Worm (Caenorhabditis elegans) whole organism, early embryonic: ENCODE results near the gene pqn-37.

Experiments used
- ama-1 ChIP-seq: fragments of 150-350 bp; optimal IDR thresholded peaks from 2 replicates; lab custom pipeline; 2014
- flt-1 ChIP-seq: fragments of 200-800 bp; sonication (Bioruptor generic); IDR thresholded peaks from 2 replicates; pipeline ENCODE4 v1.3.6; 2022; ENCODE audit warnings: missing genetic modification characterization, missing compliant biosample characterization
- hmg-4 ChIP-seq: fragments of 200-800 bp; sonication (Bioruptor generic); optimal IDR thresholded peaks from 2 replicates; lab custom pipeline; 2018; ENCODE audit warnings: mild to moderate bottlenecking, missing genetic modification characterization, missing compliant biosample characterization
- scrt-1 ChIP-seq: fragments of 200-800 bp; sonication (Bioruptor generic); IDR thresholded peaks from 2 replicates; pipeline ENCODE4 v1.3.6; 2022; ENCODE audit warnings: missing genetic modification characterization, missing compliant biosample characterization
- sea-1 ChIP-seq: fragments of 200-800 bp; sonication (Bioruptor generic); conservative IDR thresholded peaks from 2 replicates; pipeline ENCODE4 v1.3.6; 2022; ENCODE audit warnings: missing genetic modification characterization, missing compliant biosample characterization
- tra-4 ChIP-seq: sonication (generic microtip); optimal IDR thresholded peaks from 2 replicates; lab custom pipeline; 2017; ENCODE audit warnings: missing genetic modification characterization, missing compliant biosample characterization

ce11 chrX:3252500-3252899 lies 2.2 kb upstream of the pqn-37 start, which contains the start of gene tba-9:
- TF ChIP-seq tra-4 (tag; lab: Kevin White, UChicago) (no peak), sea-1 (GFP tag; lab: Robert Waterston, UW) (no peak), hmg-4 (GFP tag; lab: Kevin White, UChicago) (no peak), ama-1 (lab: Kevin White, UChicago) (no peak), scrt-1 (no peak), flt-1 (GFP tag; lab: Robert Waterston, UW) (no peak)
